Fruit fly (Drosophila melanogaster): ENCODE data around the gene Smr.

DNA sequence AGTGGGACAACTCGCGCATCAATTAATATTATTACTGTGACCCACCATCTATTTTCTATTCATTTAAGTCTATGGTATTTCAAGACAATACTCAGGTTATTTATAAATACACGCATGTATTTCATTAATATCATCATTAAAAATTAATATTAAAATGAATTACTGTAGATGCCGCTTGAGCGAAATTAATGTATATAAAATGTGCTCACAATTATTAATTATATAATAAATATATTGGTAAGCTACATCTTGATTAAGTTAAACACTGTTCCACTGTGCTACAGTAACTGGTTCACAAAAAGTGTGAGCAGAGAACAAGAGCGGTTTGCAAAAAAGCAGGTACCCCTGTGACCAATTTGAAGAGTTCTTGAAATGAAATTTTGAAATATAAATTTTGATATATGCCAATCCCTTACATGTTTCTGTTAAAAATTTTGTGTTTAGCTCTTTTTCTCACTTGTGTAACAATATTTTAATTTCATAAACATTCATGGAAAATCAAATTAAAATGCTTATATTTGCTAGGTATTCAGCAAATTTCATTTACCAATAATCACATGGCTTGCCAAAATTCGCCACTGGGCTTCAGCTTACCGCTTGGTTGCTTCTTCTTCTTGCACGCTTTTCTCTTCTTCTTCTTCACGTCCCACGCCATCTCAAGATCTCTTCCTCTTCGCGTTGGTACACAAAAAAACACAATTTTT is 8.7 kb upstream of the Smr start:
- TF ChIP-seq usp (GFP tag; optimal IDR thresholded peaks at IDR 0.05) (no peak), Dll (optimal IDR thresholded peaks at IDR 0.05) (no peak), pan (optimal IDR thresholded peaks at IDR 0.05) (no peak), EcR (GFP tag; optimal IDR thresholded peaks at IDR 0.05) (no peak), CG8478 (optimal IDR thresholded peaks at IDR 0.05) (no peak)
